Fruit fly (Drosophila melanogaster): ENCODE measurements around the gene CG33642.

The CG33642 gene

DNA sequence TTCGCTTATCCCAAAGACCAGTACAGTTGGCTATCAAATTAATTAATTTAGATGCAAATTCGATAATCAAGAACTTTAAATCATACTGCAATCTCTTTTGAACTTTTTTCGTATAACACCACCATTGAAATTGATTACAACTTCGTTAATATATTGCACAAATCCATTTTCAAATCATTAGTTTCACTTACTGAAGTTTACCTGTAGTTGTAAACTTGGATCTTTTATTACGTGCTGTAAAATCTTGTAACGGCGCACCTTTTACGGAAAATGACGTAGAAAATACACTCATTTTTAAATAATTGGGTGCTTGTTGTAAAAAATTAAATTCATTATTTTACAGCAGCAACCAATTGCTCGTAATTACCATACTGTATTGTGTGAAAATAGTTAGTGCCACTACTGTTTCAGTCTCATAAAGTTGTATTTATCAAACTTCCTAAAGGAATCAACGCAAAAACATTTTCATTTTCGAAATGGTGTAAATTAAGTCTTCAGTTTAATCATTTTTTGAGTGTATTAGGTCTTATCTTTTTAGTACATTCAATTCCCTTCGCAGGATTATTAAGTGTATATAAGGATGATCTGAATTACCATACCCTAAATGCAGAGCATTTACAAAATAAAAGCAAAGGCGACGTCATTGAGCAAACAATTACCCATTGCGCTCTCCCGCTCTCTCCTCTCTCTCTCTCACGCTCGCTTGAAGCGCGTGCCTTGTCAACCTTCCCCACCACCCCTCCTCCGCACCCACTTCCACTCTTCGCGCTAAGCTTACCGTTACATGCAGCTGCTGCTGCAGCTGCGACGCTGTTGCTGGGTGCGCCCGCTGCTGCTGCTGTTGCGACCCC, 17.4 kb upstream of the CG33642 start (continued):
- TF ChIP-seq sisA (GFP tag; IDR thresholded peaks at IDR 0.05), result peak; percentile 35
- peak; percentile 53 for TF ChIP-seq CG7839 (tag; optimal IDR thresholded peaks at IDR 0.05)
- TF ChIP-seq CG12219 (GFP tag; optimal IDR thresholded peaks at IDR 0.05), result peak; percentile 18
- peak; percentile 87 for TF ChIP-seq grau (tag; optimal IDR thresholded peaks at IDR 0.05)
- TF ChIP-seq CG8290 (GFP tag; optimal IDR thresholded peaks at IDR 0.05), result no peak
- peak in 1 of 2 experiments; percentile 72 for TF ChIP-seq CG8290 (tag; optimal IDR thresholded peaks at IDR 0.05)
- peak; percentile 7 for TF ChIP-seq bcd (GFP tag; optimal IDR thresholded peaks at IDR 0.05)
- TF ChIP-seq Dref (GFP tag; IDR thresholded peaks at IDR 0.05), result no peak
- peak; percentile 27 for TF ChIP-seq mam (GFP tag; optimal IDR thresholded peaks at IDR 0.05)
- TF ChIP-seq CG5180 (GFP tag; optimal IDR thresholded peaks at IDR 0.05), result no peak
- TF ChIP-seq eve (GFP tag; optimal IDR thresholded peaks at IDR 0.05), result peak in 1 of 2 experiments; percentile 58
- TF ChIP-seq Bgb (GFP tag; IDR thresholded peaks at IDR 0.05; ENCODE audit: partially characterized antibody), result no peak
- peak; percentile 60; the same call in 1 of the 3 replicates for TF ChIP-seq CG2889 (GFP tag; IDR thresholded peaks at IDR 0.05)
- peak; percentile 65 for TF ChIP-seq CG11504 (tag; optimal IDR thresholded peaks at IDR 0.05)
- no peak for TF ChIP-seq prd (optimal IDR thresholded peaks at IDR 0.05)
- TF ChIP-seq prd (GFP tag; IDR thresholded peaks at IDR 0.05), result peak; percentile 45; the same call in 2 of the 3 replicates
- peak; percentile 21 for TF ChIP-seq CG4854 (GFP tag; optimal IDR thresholded peaks at IDR 0.05)
- TF ChIP-seq CG18262 (tag; optimal IDR thresholded peaks at IDR 0.05), result peak; percentile 18
- peak; percentile 24 for TF ChIP-seq org-1 (GFP tag; optimal IDR thresholded peaks at IDR 0.05)
- peak; percentile 43 for TF ChIP-seq CoRest (tag; optimal IDR thresholded peaks at IDR 0.05)
- TF ChIP-seq nom (GFP tag; optimal IDR thresholded peaks at IDR 0.05), result peak; percentile 4
- TF ChIP-seq CG34376 (GFP tag; optimal IDR thresholded peaks at IDR 0.05), result no peak
- TF ChIP-seq Ravus (GFP tag; IDR thresholded peaks at IDR 0.05), result no peak
- peak; percentile 32 for TF ChIP-seq CG2712 (tag; optimal IDR thresholded peaks at IDR 0.05)
- peak; percentile 31 for TF ChIP-seq CG30403 (GFP tag; optimal IDR thresholded peaks at IDR 0.05)
- peak; percentile 30 for TF ChIP-seq tio (GFP tag; optimal IDR thresholded peaks at IDR 0.05)
- TF ChIP-seq lab (GFP tag; optimal IDR thresholded peaks at IDR 0.05), result peak; percentile 35
- TF ChIP-seq peb (GFP tag; IDR thresholded peaks at IDR 0.05), result peak; percentile 19; the same call in 1 of the 2 replicates
- peak; percentile 23; the same call in 1 of the 3 replicates for TF ChIP-seq ase (GFP tag; IDR thresholded peaks at IDR 0.05)
- TF ChIP-seq Med (GFP tag), result peak; percentile 84
- peak; percentile 23; the same call in 1 of the 2 replicates for TF ChIP-seq esg (GFP tag; conservative IDR thresholded peaks at IDR 0.05)
- TF ChIP-seq dpn (GFP tag; optimal IDR thresholded peaks at IDR 0.05), result peak in 1 of 2 experiments; percentile 17
- TF ChIP-seq CG8359 (GFP tag; optimal IDR thresholded peaks at IDR 0.05; ENCODE audit: borderline replicate concordance), result no peak
- TF ChIP-seq Blimp-1 (GFP tag; optimal IDR thresholded peaks at IDR 0.05), result peak; percentile 26
- peak; percentile 14 for TF ChIP-seq CG17568 (GFP tag; optimal IDR thresholded peaks at IDR 0.05)
- peak; percentile 24; the same call in 2 of the 3 replicates for TF ChIP-seq ci (GFP tag; IDR thresholded peaks at IDR 0.05)
- TF ChIP-seq CG15269 (tag; optimal IDR thresholded peaks at IDR 0.05), result peak; percentile 60
- TF ChIP-seq bowl (GFP tag; IDR thresholded peaks at IDR 0.05), result peak; percentile 70; the same call in 1 of the 2 replicates
- peak; percentile 23; the same call in 1 of the 2 replicates for TF ChIP-seq H2.0 (GFP tag; IDR thresholded peaks at IDR 0.05)
- no peak for TF ChIP-seq ac (GFP tag; optimal IDR thresholded peaks at IDR 0.05)
- TF ChIP-seq chinmo (GFP tag; IDR thresholded peaks at IDR 0.05; ENCODE audit: partially characterized antibody), result no peak
- no peak for TF ChIP-seq CG9215 (GFP tag; IDR thresholded peaks at IDR 0.05)
- TF ChIP-seq CG16813 (GFP tag; IDR thresholded peaks at IDR 0.05; ENCODE audit: partially characterized antibody), result no peak
- no peak for TF ChIP-seq cas (GFP tag; IDR thresholded peaks at IDR 0.05)
- peak; percentile 39 for TF ChIP-seq Xbp1 (GFP tag; optimal IDR thresholded peaks at IDR 0.05)
- TF ChIP-seq Ptx1 (GFP tag; IDR thresholded peaks at IDR 0.05), result peak; percentile 61; the same call in 1 of the 2 replicates
- peak; percentile 40 for TF ChIP-seq CG12659 (GFP tag; optimal IDR thresholded peaks at IDR 0.05)
- peak; percentile 47 for TF ChIP-seq Sox102F (GFP tag; optimal IDR thresholded peaks at IDR 0.05)

Data from whole organism, embryonic.